Worm (Caenorhabditis elegans): Measurements from ENCODE around the gene F56C3.10.

DNA sequence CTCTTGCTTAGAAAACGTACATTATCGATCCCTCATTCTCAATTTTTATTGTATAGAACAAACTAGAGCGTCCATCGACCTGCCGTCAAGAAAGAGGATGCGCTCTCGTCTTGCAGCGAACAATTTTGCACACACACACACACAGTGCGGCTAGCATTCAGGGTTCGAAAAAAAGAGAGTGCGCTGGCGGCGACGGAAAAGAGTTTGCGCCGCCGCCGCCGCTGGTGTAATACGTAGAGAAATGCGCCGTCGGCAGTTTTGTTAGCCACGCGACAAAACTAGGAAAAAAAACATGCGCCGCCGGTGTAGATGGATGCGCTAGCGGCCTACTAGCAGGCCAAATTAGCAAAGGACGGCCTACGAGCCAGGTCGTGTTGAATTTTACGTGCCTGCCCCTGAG lies 2.1 kb upstream of the F56C3.10 start:
- TF ChIP-seq T22C8.4 (GFP tag; IDR thresholded peaks at IDR 0.05) = no peak
- TF ChIP-seq flt-1 (GFP tag; IDR thresholded peaks at IDR 0.05) = no peak
- TF ChIP-seq ref-1 (GFP tag; conservative IDR thresholded peaks at IDR 0.05) = no peak
- TF ChIP-seq med-1 (GFP tag; optimal IDR thresholded peaks at IDR 0.05; ENCODE audit: insufficient read depth) = no peak
- no peak for TF ChIP-seq cog-1 (tag; optimal IDR thresholded peaks at IDR 0.05)
- no peak for TF ChIP-seq klf-2 (GFP tag; conservative IDR thresholded peaks at IDR 0.05)
- TF ChIP-seq ztf-23 (GFP tag; IDR thresholded peaks at IDR 0.05) = no peak
- TF ChIP-seq ztf-29 (GFP tag; IDR thresholded peaks at IDR 0.05) = no peak

Measured in whole organism, midembryonic.